Worm (Caenorhabditis elegans) whole organism, late embryonic: ENCODE measurements around the gene ulp-3.

Experiments
- C08G9.2 ChIP-seq: sonication (generic microtip); optimal IDR thresholded peaks from 2 replicates; lab custom pipeline; 2016; ENCODE audit warnings: mild to moderate bottlenecking, missing genetic modification characterization, moderate library complexity, missing compliant biosample characterization
- C38D4.7 ChIP-seq: fragments of 200-800 bp; sonication (Bioruptor generic); optimal IDR thresholded peaks from 2 replicates; lab custom pipeline; 2018; ENCODE audit warnings: mild to moderate bottlenecking, missing genetic modification characterization, moderate library complexity, missing compliant biosample characterization
- F13H6.1 ChIP-seq: sonication (generic microtip); optimal IDR thresholded peaks from 2 replicates; lab custom pipeline; 2016; ENCODE audit warnings: missing genetic modification characterization, missing compliant biosample characterization
- K02D7.2 ChIP-seq: sonication (generic microtip); optimal IDR thresholded peaks from 2 replicates; lab custom pipeline; 2017; ENCODE audit warnings: mild to moderate bottlenecking, missing genetic modification characterization, missing compliant biosample characterization
- T23F11.4 ChIP-seq: fragments of 200-800 bp; sonication (Bioruptor generic); optimal IDR thresholded peaks from 2 replicates; lab custom pipeline; 2018; ENCODE audit warnings: mild to moderate bottlenecking, missing genetic modification characterization, missing compliant biosample characterization
- Y22D7AL.16 ChIP-seq: sonication (generic microtip); optimal IDR thresholded peaks from 2 replicates; lab custom pipeline; 2016; ENCODE audit warnings: missing genetic modification characterization, missing compliant biosample characterization
- ahr-1 ChIP-seq: sonication (generic microtip); optimal IDR thresholded peaks from 2 replicates; lab custom pipeline; 2016; ENCODE audit warnings: missing genetic modification characterization, missing compliant biosample characterization
- ama-1 ChIP-seq: fragments of 150-350 bp; optimal IDR thresholded peaks from 2 replicates; lab custom pipeline; 2014
- ceh-14 ChIP-seq: sonication (generic microtip); optimal IDR thresholded peaks from 2 replicates; lab custom pipeline; 2016; ENCODE audit warnings: missing genotype, missing genetic modification characterization, missing compliant biosample characterization
- ceh-2 ChIP-seq: sonication (generic microtip); optimal IDR thresholded peaks from 2 replicates; lab custom pipeline; 2016; ENCODE audit warnings: missing genotype, missing genetic modification characterization, missing compliant biosample characterization
- ceh-22 ChIP-seq: sonication (generic microtip); optimal IDR thresholded peaks from 2 replicates; lab custom pipeline; 2017; ENCODE audit warnings: missing biosample characterization, missing genetic modification characterization
- ceh-34 ChIP-seq: sonication (generic microtip); optimal IDR thresholded peaks from 2 replicates; lab custom pipeline; 2016; ENCODE audit warnings: mild to moderate bottlenecking, missing genetic modification characterization, missing compliant biosample characterization
- ceh-6 ChIP-seq: fragments of 200-800 bp; sonication (Bioruptor generic); optimal IDR thresholded peaks from 2 replicates; lab custom pipeline; 2018; ENCODE audit warnings: mild to moderate bottlenecking, missing genetic modification characterization, missing compliant biosample characterization
- che-1 ChIP-seq: sonication (generic microtip); optimal IDR thresholded peaks from 2 replicates; lab custom pipeline; 2016; ENCODE audit warnings: mild to moderate bottlenecking, missing genetic modification characterization, missing compliant biosample characterization
- dmd-4 ChIP-seq: sonication (generic microtip); optimal IDR thresholded peaks from 2 replicates; lab custom pipeline; 2016; ENCODE audit warnings: borderline replicate concordance, missing genetic modification characterization, missing compliant biosample characterization
- dve-1 ChIP-seq: sonication (generic microtip); optimal IDR thresholded peaks from 2 replicates; lab custom pipeline; 2017; ENCODE audit warnings: antibody characterized with exemption, mild to moderate bottlenecking, missing genetic modification characterization, missing compliant biosample characterization
- elt-2 ChIP-seq: sonication (generic microtip); optimal IDR thresholded peaks from 2 replicates; lab custom pipeline; 2016; ENCODE audit warnings: missing genetic modification reagents, missing genetic modification characterization, missing compliant biosample characterization
- elt-4 ChIP-seq: sonication (generic microtip); optimal IDR thresholded peaks from 2 replicates; lab custom pipeline; 2016; ENCODE audit warnings: missing genetic modification characterization, missing compliant biosample characterization
- ets-4 ChIP-seq: sonication (generic microtip); optimal IDR thresholded peaks from 2 replicates; lab custom pipeline; 2016; ENCODE audit warnings: missing genetic modification characterization, missing compliant biosample characterization
- eyg-1 ChIP-seq: sonication (generic microtip); optimal IDR thresholded peaks from 2 replicates; lab custom pipeline; 2016; ENCODE audit warnings: missing genotype, missing genetic modification characterization, missing compliant biosample characterization
- fax-1 ChIP-seq: sonication (generic microtip); optimal IDR thresholded peaks from 2 replicates; lab custom pipeline; 2016; ENCODE audit warnings: missing genotype, missing genetic modification characterization, missing compliant biosample characterization
- fkh-10 ChIP-seq: fragments of 150-350 bp; optimal IDR thresholded peaks from 2 replicates; lab custom pipeline; 2014; ENCODE audit warnings: missing biosample characterization, missing genetic modification reagents, missing genetic modification characterization
- hlh-6 ChIP-seq: sonication (generic microtip); optimal IDR thresholded peaks from 2 replicates; lab custom pipeline; 2016; ENCODE audit warnings: missing genotype, missing genetic modification characterization, missing compliant biosample characterization
- lin-11 ChIP-seq: fragments of 200-800 bp; sonication (Bioruptor generic); optimal IDR thresholded peaks from 2 replicates; lab custom pipeline; 2018; ENCODE audit warnings: mild to moderate bottlenecking, missing genetic modification characterization, missing compliant biosample characterization
- mec-3 ChIP-seq: sonication (generic microtip); optimal IDR thresholded peaks from 2 replicates; lab custom pipeline; 2016; ENCODE audit warnings: borderline replicate concordance, missing genetic modification characterization, missing compliant biosample characterization
- nhr-232 ChIP-seq: sonication (generic microtip); optimal IDR thresholded peaks from 2 replicates; lab custom pipeline; 2016; ENCODE audit warnings: missing genetic modification characterization, missing compliant biosample characterization
- pag-3 ChIP-seq: sonication (generic microtip); optimal IDR thresholded peaks from 2 replicates; lab custom pipeline; 2016; ENCODE audit warnings: missing compliant biosample characterization, missing genetic modification characterization, borderline replicate concordance
- pat-9 ChIP-seq: fragments of 200-800 bp; sonication (Bioruptor generic); optimal IDR thresholded peaks from 2 replicates; lab custom pipeline; 2018; ENCODE audit warnings: mild to moderate bottlenecking, missing genetic modification characterization, moderate library complexity, missing compliant biosample characterization
- pax-1 ChIP-seq: fragments of 150-350 bp; optimal IDR thresholded peaks from 2 replicates; lab custom pipeline; 2014; ENCODE audit warnings: missing biosample characterization, missing genetic modification characterization
- pha-2 ChIP-seq: sonication (generic microtip); optimal IDR thresholded peaks from 2 replicates; lab custom pipeline; 2017; ENCODE audit warnings: mild to moderate bottlenecking, missing genetic modification characterization, missing compliant biosample characterization
- pha-4 ChIP-seq: fragments of 150-350 bp; optimal IDR thresholded peaks from 2 replicates; lab custom pipeline; 2018; ENCODE audit warnings: missing biosample characterization, missing genetic modification reagents, missing genetic modification characterization
- pqm-1 ChIP-seq: sonication (generic microtip); optimal IDR thresholded peaks from 2 replicates; lab custom pipeline; 2016; ENCODE audit warnings: missing genetic modification characterization, missing compliant biosample characterization
- sdc-2 ChIP-seq: sonication (generic microtip); optimal IDR thresholded peaks from 2 replicates; lab custom pipeline; 2016; ENCODE audit warnings: missing genotype, missing genetic modification characterization, missing compliant biosample characterization
- tbx-2 ChIP-seq: sonication (generic microtip); optimal IDR thresholded peaks from 2 replicates; lab custom pipeline; 2016; ENCODE audit warnings: missing genetic modification characterization, missing compliant biosample characterization
- unc-3 ChIP-seq, 2 experiments: fragments of 200-800 bp in 1 of 2; sonication (Bioruptor generic) in 1 of 2; sonication (generic microtip) in 1 of 2; conservative IDR thresholded peaks in 1 of 2; optimal IDR thresholded peaks in 1 of 2; 2 replicates each; pipeline versions ENCODE4 v1.3.6 to Lab custom; 2016 to 2022; ENCODE audit warnings: missing compliant biosample characterization in 2 of 2, missing genetic modification characterization in 2 of 2, missing genetic modification reagents in 1 of 2
- unc-86 ChIP-seq: sonication (generic microtip); optimal IDR thresholded peaks from 2 replicates; lab custom pipeline; 2016; ENCODE audit warnings: missing genetic modification characterization, missing compliant biosample characterization
- zip-5 ChIP-seq: sonication (generic microtip); optimal IDR thresholded peaks from 2 replicates; lab custom pipeline; 2016; ENCODE audit warnings: missing genetic modification characterization, missing compliant biosample characterization

ulp-3 gene

DNA sequence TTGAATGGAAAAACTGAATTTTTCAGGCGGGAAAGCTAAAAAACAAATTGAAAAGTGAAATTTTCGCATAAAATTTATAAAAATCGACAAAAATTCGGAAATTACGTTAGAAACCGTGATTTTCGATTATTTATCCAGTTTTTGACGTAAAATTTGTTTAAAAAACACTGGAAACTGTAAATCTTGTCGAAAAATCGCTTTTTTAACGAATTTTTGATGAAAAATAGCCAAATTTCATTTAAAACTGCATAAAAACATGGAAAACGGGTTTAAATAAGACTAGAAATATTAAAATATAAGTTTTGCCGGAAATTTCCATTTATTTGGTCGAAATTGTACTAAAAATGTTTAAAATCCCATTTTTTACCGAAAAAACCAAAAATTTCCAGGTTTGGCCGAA, 39.3 kb upstream of the ulp-3 start:
- TF ChIP-seq pha-2 (tag; lab: Kevin White, UChicago) (no peak), zip-5 (tag; lab: Kevin White, UChicago) (no peak), fax-1 (tag; lab: Kevin White, UChicago) (no peak), pax-1 (tag; lab: Kevin White, UChicago) (no peak), ets-4 (tag; lab: Kevin White, UChicago) (no peak), ahr-1 (tag; lab: Kevin White, UChicago) (no peak), hlh-6 (tag; lab: Kevin White, UChicago) (no peak), pat-9 (no peak), ama-1 (lab: Kevin White, UChicago) (no peak), ceh-6 (no peak), K02D7.2 (no peak), ceh-34 (tag; lab: Kevin White, UChicago) (no peak)

- TF ChIP-seq sdc-2 (tag; lab: Kevin White, UChicago) (no peak), elt-4 (no peak), tbx-2 (no peak), nhr-232 (tag; lab: Kevin White, UChicago) (no peak), eyg-1 (tag; lab: Kevin White, UChicago) (no peak), T23F11.4 (GFP tag; lab: Kevin White, UChicago) (no peak), fax-1 (tag; lab: Kevin White, UChicago) (no peak), pag-3 (no peak), lin-11 (tag; lab: Kevin White, UChicago) (no peak), ceh-14 (no peak), K02D7.2 (no peak), dmd-4 (no peak), pha-4 (tag; lab: Kevin White, UChicago) (no peak), ceh-22 (no peak), che-1 (tag; lab: Kevin White, UChicago) (no peak), F13H6.1 (tag; lab: Kevin White, UChicago) (no peak), C38D4.7 (no peak), ama-1 (lab: Kevin White, UChicago) (no peak)
Measured at ce11 chrIV:1945200-1945599, 18.2 kb upstream of the ulp-3 start.

- TF ChIP-seq ahr-1 (tag; lab: Kevin White, UChicago) (no peak), unc-3 (GFP tag; conservative IDR thresholded peaks at IDR 0.05; lab: Robert Waterston, UW) (no peak), unc-3 (tag; optimal IDR thresholded peaks at IDR 0.05; lab: Kevin White, UChicago) (no peak), dve-1 (tag; lab: Kevin White, UChicago) (no peak), Y22D7AL.16 (tag; lab: Kevin White, UChicago) (no peak), C08G9.2 (tag; lab: Kevin White, UChicago) (no peak), elt-2 (tag; lab: Kevin White, UChicago) (no peak), pqm-1 (tag; lab: Kevin White, UChicago) (no peak), ceh-2 (tag; lab: Kevin White, UChicago) (no peak), K02D7.2 (no peak), pax-1 (tag; lab: Kevin White, UChicago) (no peak), fkh-10 (GFP tag; lab: Kevin White, UChicago) (no peak), mec-3 (tag; lab: Kevin White, UChicago) (no peak), unc-86 (no peak)
Measured at ce11 chrIV:1947891-1948290, 15.5 kb upstream of the ulp-3 start, which contains the start of gene tsen-54. tsen-54 (plus strand) TSS chrIV:1948191.

DNA sequence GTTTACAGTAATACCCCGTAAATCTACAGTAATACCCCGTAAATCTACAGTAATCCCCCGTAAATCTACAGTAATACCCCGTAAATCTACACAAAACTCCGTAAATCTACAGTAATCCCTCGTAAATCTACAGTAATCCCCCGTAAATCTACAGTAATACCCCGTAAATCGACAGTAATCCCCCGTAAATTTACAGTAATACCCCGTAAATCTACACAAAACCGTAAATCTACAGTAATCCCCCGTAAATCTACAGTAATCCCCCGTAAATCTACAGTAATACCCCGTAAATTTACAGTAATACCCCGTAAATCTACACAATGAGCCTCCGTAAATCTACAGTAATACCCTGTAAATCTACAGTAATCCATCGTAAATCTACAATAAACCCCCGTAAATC, 13.6 kb upstream of the ulp-3 start:
- peak; percentile 9 for TF ChIP-seq dve-1 (tag; lab: Kevin White, UChicago)
